Worm (Caenorhabditis elegans) whole organism, early embryonic: ENCODE data around the gene ZK816.1.
A peak's percentile ranks its signal among the peaks of the same experiment; 100 is the strongest.

Experiments
- F13C5.2 ChIP-seq: sonication (generic microtip); optimal IDR thresholded peaks from 2 replicates; lab custom pipeline; 2017; ENCODE audit warnings: mild to moderate bottlenecking, missing genetic modification characterization, inconsistent platforms, missing compliant biosample characterization
- flt-1 ChIP-seq: fragments of 200-800 bp; sonication (Bioruptor generic); IDR thresholded peaks from 2 replicates; pipeline ENCODE4 v1.3.6; 2022; ENCODE audit warnings: missing genetic modification characterization, missing compliant biosample characterization

DNA sequence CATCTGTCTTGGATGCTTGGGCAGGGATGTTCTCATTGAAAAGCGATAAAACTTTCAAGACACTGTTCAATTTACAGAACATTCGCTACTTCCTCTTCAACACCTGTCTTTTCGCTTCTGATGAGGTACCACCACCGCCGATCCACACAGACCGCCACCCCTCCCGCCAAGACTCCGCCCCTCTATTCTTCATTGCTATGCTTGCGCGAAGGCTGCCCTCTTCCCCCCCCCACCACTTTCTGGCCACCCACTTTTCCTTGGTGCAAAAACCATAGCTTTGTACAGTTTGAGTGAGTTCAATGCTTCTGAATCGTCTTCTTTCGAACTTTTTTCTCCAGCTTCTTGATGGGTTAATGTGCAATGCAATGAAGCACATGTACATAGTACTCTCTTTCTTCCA is 37.6 kb upstream of the ZK816.1 start:
- no peak for TF ChIP-seq flt-1 (GFP tag; lab: Robert Waterston, UW)
- TF ChIP-seq F13C5.2 (tag; lab: Kevin White, UChicago) = peak; percentile 21
